Worm (Caenorhabditis elegans) whole organism, mixed stage, embryonic: Measurements from ENCODE around the gene Y38F2AR.12.

Source experiments
- bed-3 ChIP-seq: fragments of 200-800 bp; sonication (Bioruptor generic); optimal IDR thresholded peaks from 3 replicates; lab custom pipeline; 2018; ENCODE audit warnings: mild to moderate bottlenecking, missing genetic modification characterization, moderate library complexity, missing compliant biosample characterization
- blmp-1 ChIP-seq: fragments of 150-350 bp; optimal IDR thresholded peaks from 2 replicates; lab custom pipeline; 2014; ENCODE audit warnings: missing biosample characterization, missing genetic modification characterization
- ceh-39 ChIP-seq: fragments of 150-350 bp; optimal IDR thresholded peaks from 2 replicates; lab custom pipeline; 2014; ENCODE audit warnings: missing biosample characterization, missing genetic modification characterization
- ceh-83 ChIP-seq: fragments of 200-800 bp; sonication (Bioruptor generic); optimal IDR thresholded peaks from 2 replicates; lab custom pipeline; 2018; ENCODE audit warnings: mild to moderate bottlenecking, missing genetic modification characterization, missing compliant biosample characterization
- drap-1 ChIP-seq: fragments of 200-800 bp; sonication (Bioruptor generic); optimal IDR thresholded peaks from 3 replicates; lab custom pipeline; 2018; ENCODE audit warnings: mild to moderate bottlenecking, missing genetic modification characterization, missing compliant biosample characterization
- elt-1 ChIP-seq: sonication (generic microtip); optimal IDR thresholded peaks from 2 replicates; lab custom pipeline; 2017; ENCODE audit warnings: missing genetic modification characterization, mild to moderate bottlenecking, missing compliant biosample characterization, antibody characterized with exemption, moderate library complexity, borderline replicate concordance; ENCODE audit not compliant: insufficient read depth
- ham-2 ChIP-seq: fragments of 200-800 bp; sonication (Bioruptor generic); optimal IDR thresholded peaks from 2 replicates; lab custom pipeline; 2018; ENCODE audit warnings: mild to moderate bottlenecking, missing genetic modification characterization, missing compliant biosample characterization
- lin-13 ChIP-seq: fragments of 150-350 bp; optimal IDR thresholded peaks from 2 replicates; lab custom pipeline; 2014; ENCODE audit warnings: missing biosample characterization, missing genetic modification characterization
- lin-32 ChIP-seq: fragments of 200-800 bp; sonication (Bioruptor generic); optimal IDR thresholded peaks from 2 replicates; lab custom pipeline; 2018; ENCODE audit warnings: mild to moderate bottlenecking, missing genetic modification characterization, missing compliant biosample characterization
- lsy-2 ChIP-seq: fragments of 150-350 bp; optimal IDR thresholded peaks from 2 replicates; lab custom pipeline; 2014; ENCODE audit warnings: missing biosample characterization, missing genetic modification characterization
- mep-1 ChIP-seq: fragments of 150-350 bp; optimal IDR thresholded peaks from 2 replicates; lab custom pipeline; 2017; ENCODE audit warnings: missing biosample characterization, missing genetic modification reagents, missing genetic modification characterization, inconsistent platforms
- mls-2 ChIP-seq: sonication (generic microtip); optimal IDR thresholded peaks from 2 replicates; lab custom pipeline; 2016; ENCODE audit warnings: mild to moderate bottlenecking, missing genetic modification characterization, moderate library complexity, missing compliant biosample characterization
- nhr-12 ChIP-seq: fragments of 150-350 bp; optimal IDR thresholded peaks from 2 replicates; lab custom pipeline; 2014; ENCODE audit warnings: missing biosample characterization, missing genetic modification characterization
- nhr-2 ChIP-seq: fragments of 150-350 bp; optimal IDR thresholded peaks from 2 replicates; lab custom pipeline; 2014; ENCODE audit warnings: missing biosample characterization, missing genetic modification characterization
- sem-2 ChIP-seq: fragments of 200-800 bp; sonication (Bioruptor generic); optimal IDR thresholded peaks from 2 replicates; lab custom pipeline; 2018; ENCODE audit warnings: mild to moderate bottlenecking, missing genetic modification characterization, missing compliant biosample characterization
- snpc-4 ChIP-seq: fragments of 150-350 bp; optimal IDR thresholded peaks from 2 replicates; lab custom pipeline; 2014; ENCODE audit warnings: missing biosample characterization, missing genetic modification characterization
- sptf-1 ChIP-seq: sonication (generic microtip); optimal IDR thresholded peaks from 2 replicates; lab custom pipeline; 2017; ENCODE audit warnings: mild to moderate bottlenecking, missing genetic modification characterization, moderate library complexity, missing compliant biosample characterization
- unc-120 ChIP-seq: sonication (generic microtip); optimal IDR thresholded peaks from 2 replicates; lab custom pipeline; 2017; ENCODE audit warnings: missing genetic modification characterization, missing compliant biosample characterization; ENCODE audit not compliant: poor library complexity, severe bottlenecking
- unc-62 ChIP-seq: fragments of 150-350 bp; optimal IDR thresholded peaks from 2 replicates; lab custom pipeline; 2014; ENCODE audit warnings: missing biosample characterization, missing genetic modification reagents, missing genetic modification characterization

The Y38F2AR.12 gene

DNA sequence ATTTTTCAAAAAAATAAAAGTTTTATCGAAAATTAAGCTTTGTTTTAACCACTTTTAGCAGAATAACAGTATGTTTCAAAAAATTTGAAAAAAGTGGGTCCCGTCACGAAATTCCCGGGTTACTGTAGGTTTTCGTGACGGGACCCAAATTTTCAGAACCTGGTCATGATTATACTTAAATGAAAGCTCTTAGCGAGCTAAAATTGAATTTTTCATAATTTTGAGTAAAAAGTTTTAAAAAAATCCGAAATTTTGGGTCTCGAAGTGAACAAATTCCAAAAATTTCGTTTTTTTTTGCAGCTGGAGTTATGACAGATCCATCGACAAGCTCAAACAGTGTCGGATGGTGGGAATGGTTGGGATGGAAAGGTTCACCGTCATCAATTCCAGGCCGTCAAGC lies 28.5 kb downstream of the Y38F2AR.12 start, which contains the start of gene Y38F2AR.3:
TSS of gene Y38F2AR.3 (plus strand) at position 301 of the 400 bp plus-strand sequence.
- TF ChIP-seq lsy-2 (no peak), unc-62 (GFP tag; lab: Kevin White, UChicago) (no peak), sptf-1 (no peak), drap-1 (GFP tag; lab: Kevin White, UChicago) (no peak), mep-1 (tag; lab: Kevin White, UChicago) (no peak), bed-3 (GFP tag; lab: Kevin White, UChicago) (no peak), lin-32 (GFP tag; lab: Kevin White, UChicago) (no peak), snpc-4 (tag; lab: Kevin White, UChicago) (no peak), elt-1 (tag; lab: Kevin White, UChicago) (no peak), nhr-2 (tag; lab: Kevin White, UChicago) (no peak), sem-2 (no peak), ceh-39 (no peak), nhr-12 (tag; lab: Kevin White, UChicago) (no peak), unc-120 (tag; lab: Kevin White, UChicago) (no peak), lin-13 (tag; lab: Kevin White, UChicago) (no peak), ham-2 (GFP tag; lab: Kevin White, UChicago) (no peak), mls-2 (tag; lab: Kevin White, UChicago) (no peak), blmp-1 (tag; lab: Kevin White, UChicago) (no peak), ceh-83 (GFP tag; lab: Kevin White, UChicago) (no peak)
- TF ChIP-seq, all 35 proteins: peak for 0
